Fruit fly (Drosophila melanogaster): ENCODE data around the gene CG17666.

Gene CG17666

dm6 chr3L:12789875-12790373 is 8.8 kb downstream of the CG17666 start, which contains the start of gene CG42709:
Gene CG42709 (plus strand): TSS chr3L:12790192.
- TF ChIP-seq ovo (GFP tag; optimal IDR thresholded peaks at IDR 0.05), result no peak
- TF ChIP-seq CG7101 (tag; optimal IDR thresholded peaks at IDR 0.05), result no peak
- peak; percentile 91 for TF ChIP-seq kay (GFP tag; ENCODE audit: borderline replicate concordance)
- TF ChIP-seq Hr96 (GFP tag; optimal IDR thresholded peaks at IDR 0.05), result no peak
- no peak for TF ChIP-seq CG1620 (GFP tag; optimal IDR thresholded peaks at IDR 0.05)
- TF ChIP-seq tj (GFP tag; optimal IDR thresholded peaks at IDR 0.05), result peak; percentile 83
- TF ChIP-seq Crg-1 (GFP tag; optimal IDR thresholded peaks at IDR 0.05), result no peak
- TF ChIP-seq cic (GFP tag; optimal IDR thresholded peaks at IDR 0.05), result peak; percentile 48
- TF ChIP-seq Mnt (GFP tag; optimal IDR thresholded peaks at IDR 0.05), result peak; percentile 34
- TF ChIP-seq toe (GFP tag; optimal IDR thresholded peaks at IDR 0.05), result no peak
- TF ChIP-seq cnc (optimal IDR thresholded peaks at IDR 0.05), result peak; percentile 80 to 82
- no peak for TF ChIP-seq pad (GFP tag; optimal IDR thresholded peaks at IDR 0.05)
- peak; percentile 20 for TF ChIP-seq bab1 (GFP tag; optimal IDR thresholded peaks at IDR 0.05)
- TF ChIP-seq CG12768 (GFP tag; optimal IDR thresholded peaks at IDR 0.05), result peak; percentile 55

DNA sequence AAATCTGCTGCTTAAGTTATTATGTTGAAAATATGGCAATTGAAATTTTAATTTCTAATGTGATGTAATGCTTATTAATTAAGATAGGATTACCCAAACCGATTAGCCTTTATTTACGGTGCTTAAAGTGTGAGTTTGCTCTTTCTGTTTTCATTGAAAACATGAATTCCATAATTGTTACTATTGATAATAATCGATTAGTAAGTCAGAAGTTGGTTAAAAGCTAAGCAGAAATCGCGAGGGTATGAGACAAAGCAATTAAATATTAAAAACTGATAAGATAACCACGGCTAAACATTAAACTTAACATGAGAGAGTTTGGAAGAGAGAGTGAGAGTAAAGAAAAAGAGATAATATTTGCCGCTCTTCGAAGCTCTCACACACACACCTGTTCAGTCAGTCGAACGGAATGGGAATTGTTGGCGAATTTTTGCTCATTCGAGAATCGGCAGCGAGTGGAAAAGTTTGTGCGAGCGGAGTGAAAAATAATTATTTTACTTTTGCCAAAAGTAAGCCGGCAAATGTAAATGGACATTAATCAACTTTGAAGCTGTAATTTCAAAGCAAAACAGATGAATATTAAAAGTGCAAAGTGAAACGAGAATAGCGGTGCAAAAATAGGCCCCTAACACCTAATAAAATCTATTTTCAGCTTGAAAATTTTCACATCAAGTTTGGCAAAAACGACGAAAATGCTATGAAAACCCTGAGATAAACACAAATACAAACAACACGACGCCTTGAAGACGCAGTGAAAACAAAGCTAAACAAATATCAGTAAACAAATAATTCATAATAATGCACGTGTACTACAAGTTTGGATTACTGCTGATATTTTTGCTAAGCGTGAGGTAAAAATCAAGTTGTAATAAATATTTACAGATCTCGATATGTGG is 9.9 kb downstream of the CG17666 start:
- TF ChIP-seq kay (GFP tag; ENCODE audit: borderline replicate concordance) (peak; percentile 74), CG33017 (tag; optimal IDR thresholded peaks at IDR 0.05) (no peak)

- no peak for TF ChIP-seq cic (GFP tag; optimal IDR thresholded peaks at IDR 0.05)
- no peak for TF ChIP-seq CG1620 (GFP tag; optimal IDR thresholded peaks at IDR 0.05)
- TF ChIP-seq ovo (GFP tag; optimal IDR thresholded peaks at IDR 0.05), result no peak
- no peak for TF ChIP-seq pad (GFP tag; optimal IDR thresholded peaks at IDR 0.05)
- TF ChIP-seq Mnt (GFP tag; optimal IDR thresholded peaks at IDR 0.05), result no peak
- no peak for TF ChIP-seq CG11617 (GFP tag; optimal IDR thresholded peaks at IDR 0.05)
- no peak for TF ChIP-seq tj (GFP tag; optimal IDR thresholded peaks at IDR 0.05)
- no peak for TF ChIP-seq CG7045 (GFP tag; optimal IDR thresholded peaks at IDR 0.05)
- no peak for TF ChIP-seq Clk (GFP tag; optimal IDR thresholded peaks at IDR 0.05)
- TF ChIP-seq cnc (optimal IDR thresholded peaks at IDR 0.05), result no peak
- no peak for TF ChIP-seq Hr96 (GFP tag; optimal IDR thresholded peaks at IDR 0.05)
- no peak for TF ChIP-seq CG7101 (tag; optimal IDR thresholded peaks at IDR 0.05)
- no peak for TF ChIP-seq kay (GFP tag; ENCODE audit: borderline replicate concordance)
- no peak for TF ChIP-seq toe (GFP tag; optimal IDR thresholded peaks at IDR 0.05)
Observed at dm6 chr3L:12791679-12792229, 10.6 kb downstream of the CG17666 start.

dm6 chr3L:12792933-12793448 is 11.9 kb downstream of the CG17666 start:
- TF ChIP-seq Mnt (GFP tag; optimal IDR thresholded peaks at IDR 0.05), result no peak
- TF ChIP-seq Hr96 (GFP tag; optimal IDR thresholded peaks at IDR 0.05), result no peak
- peak; percentile 71 for TF ChIP-seq kay (GFP tag; ENCODE audit: borderline replicate concordance)
- TF ChIP-seq pad (GFP tag; optimal IDR thresholded peaks at IDR 0.05), result no peak
- TF ChIP-seq CG7045 (GFP tag; optimal IDR thresholded peaks at IDR 0.05), result no peak
- TF ChIP-seq cnc (optimal IDR thresholded peaks at IDR 0.05), result no peak
- TF ChIP-seq bab1 (GFP tag; optimal IDR thresholded peaks at IDR 0.05), result no peak
- TF ChIP-seq toe (GFP tag; optimal IDR thresholded peaks at IDR 0.05), result no peak
- no peak for TF ChIP-seq ovo (GFP tag; optimal IDR thresholded peaks at IDR 0.05)
- no peak for TF ChIP-seq CG11617 (GFP tag; optimal IDR thresholded peaks at IDR 0.05)
- peak; percentile 10 for TF ChIP-seq tj (GFP tag; optimal IDR thresholded peaks at IDR 0.05)
- peak; percentile 32 for TF ChIP-seq CG7101 (tag; optimal IDR thresholded peaks at IDR 0.05)
- peak; percentile 40 for TF ChIP-seq CG33017 (tag; optimal IDR thresholded peaks at IDR 0.05)
- no peak for TF ChIP-seq cic (GFP tag; optimal IDR thresholded peaks at IDR 0.05)
- no peak for TF ChIP-seq CG12768 (GFP tag; optimal IDR thresholded peaks at IDR 0.05)
- TF ChIP-seq CG14711 (tag; optimal IDR thresholded peaks at IDR 0.05), result peak; percentile 40
- TF ChIP-seq CG1620 (GFP tag; optimal IDR thresholded peaks at IDR 0.05), result no peak
- no peak for TF ChIP-seq Crg-1 (GFP tag; optimal IDR thresholded peaks at IDR 0.05)
- no peak for TF ChIP-seq CG5204 (GFP tag; optimal IDR thresholded peaks at IDR 0.05)
- no peak for TF ChIP-seq Clk (GFP tag; optimal IDR thresholded peaks at IDR 0.05)

DNA sequence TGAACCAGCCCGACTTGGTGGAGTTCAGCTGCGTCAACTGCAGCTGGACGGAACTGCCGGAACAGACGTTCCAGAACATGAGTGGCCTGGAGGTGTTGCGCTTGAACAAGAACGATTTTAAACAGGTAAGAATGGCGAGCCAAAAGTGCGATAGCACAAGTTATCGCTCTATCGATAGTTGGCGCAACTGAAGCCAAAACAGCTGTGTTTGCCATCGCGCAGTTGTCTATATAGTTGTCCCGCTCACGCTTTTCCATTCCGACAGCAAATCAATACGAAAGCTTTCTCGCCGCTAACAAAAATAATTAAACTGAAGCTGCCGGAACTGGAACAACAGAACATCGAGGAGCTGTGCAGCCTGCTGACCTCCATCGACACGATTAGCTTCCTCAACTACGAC is 13.4 kb downstream of the CG17666 start:
- TF ChIP-seq CG5204 (GFP tag; optimal IDR thresholded peaks at IDR 0.05), result no peak
- no peak for TF ChIP-seq CG33017 (tag; optimal IDR thresholded peaks at IDR 0.05)
- TF ChIP-seq cic (GFP tag; optimal IDR thresholded peaks at IDR 0.05), result peak; percentile 44
- no peak for TF ChIP-seq Mnt (GFP tag; optimal IDR thresholded peaks at IDR 0.05)
- TF ChIP-seq bab1 (GFP tag; optimal IDR thresholded peaks at IDR 0.05), result peak; percentile 51
- no peak for TF ChIP-seq Hr96 (GFP tag; optimal IDR thresholded peaks at IDR 0.05)
- no peak for TF ChIP-seq CG7101 (tag; optimal IDR thresholded peaks at IDR 0.05)
- no peak for TF ChIP-seq CG7045 (GFP tag; optimal IDR thresholded peaks at IDR 0.05)
- no peak for TF ChIP-seq CG11617 (GFP tag; optimal IDR thresholded peaks at IDR 0.05)
- TF ChIP-seq toe (GFP tag; optimal IDR thresholded peaks at IDR 0.05), result no peak
- no peak for TF ChIP-seq CG12768 (GFP tag; optimal IDR thresholded peaks at IDR 0.05)
- no peak for TF ChIP-seq cnc (optimal IDR thresholded peaks at IDR 0.05)
- TF ChIP-seq tj (GFP tag; optimal IDR thresholded peaks at IDR 0.05), result no peak
- no peak for TF ChIP-seq kay (GFP tag; ENCODE audit: borderline replicate concordance)
- no peak for TF ChIP-seq Crg-1 (GFP tag; optimal IDR thresholded peaks at IDR 0.05)
- TF ChIP-seq ovo (GFP tag; optimal IDR thresholded peaks at IDR 0.05), result no peak
- no peak for TF ChIP-seq Clk (GFP tag; optimal IDR thresholded peaks at IDR 0.05)
- TF ChIP-seq CG14711 (tag; optimal IDR thresholded peaks at IDR 0.05), result no peak
- TF ChIP-seq pad (GFP tag; optimal IDR thresholded peaks at IDR 0.05), result peak; percentile 9
